Worm (Caenorhabditis elegans) whole organism, late embryonic: ENCODE data around the gene T24H7.8.

Experiments used
- C08G9.2 ChIP-seq: sonication (generic microtip); optimal IDR thresholded peaks from 2 replicates; lab custom pipeline; 2016; ENCODE audit warnings: mild to moderate bottlenecking, missing genetic modification characterization, moderate library complexity, missing compliant biosample characterization
- C38D4.7 ChIP-seq: fragments of 200-800 bp; sonication (Bioruptor generic); optimal IDR thresholded peaks from 2 replicates; lab custom pipeline; 2018; ENCODE audit warnings: mild to moderate bottlenecking, missing genetic modification characterization, moderate library complexity, missing compliant biosample characterization
- K02D7.2 ChIP-seq: sonication (generic microtip); optimal IDR thresholded peaks from 2 replicates; lab custom pipeline; 2017; ENCODE audit warnings: mild to moderate bottlenecking, missing genetic modification characterization, missing compliant biosample characterization
- K09A11.1 ChIP-seq: sonication (generic microtip); optimal IDR thresholded peaks from 2 replicates; lab custom pipeline; 2017; ENCODE audit warnings: antibody characterized with exemption, mild to moderate bottlenecking, missing genetic modification characterization, missing compliant biosample characterization; ENCODE audit not compliant: insufficient read depth
- Y22D7AL.16 ChIP-seq: sonication (generic microtip); optimal IDR thresholded peaks from 2 replicates; lab custom pipeline; 2016; ENCODE audit warnings: missing genetic modification characterization, missing compliant biosample characterization
- ama-1 ChIP-seq: fragments of 150-350 bp; optimal IDR thresholded peaks from 2 replicates; lab custom pipeline; 2014
- ceh-18 ChIP-seq: sonication (generic microtip); optimal IDR thresholded peaks from 2 replicates; lab custom pipeline; 2016; ENCODE audit warnings: missing genetic modification characterization, missing compliant biosample characterization
- ceh-2 ChIP-seq: sonication (generic microtip); optimal IDR thresholded peaks from 2 replicates; lab custom pipeline; 2016; ENCODE audit warnings: missing genotype, missing genetic modification characterization, missing compliant biosample characterization
- ceh-22 ChIP-seq: sonication (generic microtip); optimal IDR thresholded peaks from 2 replicates; lab custom pipeline; 2017; ENCODE audit warnings: missing biosample characterization, missing genetic modification characterization
- ceh-24 ChIP-seq: sonication (generic microtip); optimal IDR thresholded peaks from 2 replicates; lab custom pipeline; 2016; ENCODE audit warnings: mild to moderate bottlenecking, missing genetic modification characterization, missing compliant biosample characterization
- ceh-34 ChIP-seq: sonication (generic microtip); optimal IDR thresholded peaks from 2 replicates; lab custom pipeline; 2016; ENCODE audit warnings: mild to moderate bottlenecking, missing genetic modification characterization, missing compliant biosample characterization
- ceh-6 ChIP-seq: fragments of 200-800 bp; sonication (Bioruptor generic); optimal IDR thresholded peaks from 2 replicates; lab custom pipeline; 2018; ENCODE audit warnings: mild to moderate bottlenecking, missing genetic modification characterization, missing compliant biosample characterization
- ceh-9 ChIP-seq: sonication (generic microtip); optimal IDR thresholded peaks from 2 replicates; lab custom pipeline; 2016; ENCODE audit warnings: mild to moderate bottlenecking, missing genetic modification characterization, inconsistent platforms, missing compliant biosample characterization
- che-1 ChIP-seq: sonication (generic microtip); optimal IDR thresholded peaks from 2 replicates; lab custom pipeline; 2016; ENCODE audit warnings: mild to moderate bottlenecking, missing genetic modification characterization, missing compliant biosample characterization
- dve-1 ChIP-seq: sonication (generic microtip); optimal IDR thresholded peaks from 2 replicates; lab custom pipeline; 2017; ENCODE audit warnings: antibody characterized with exemption, mild to moderate bottlenecking, missing genetic modification characterization, missing compliant biosample characterization
- elt-2 ChIP-seq: sonication (generic microtip); optimal IDR thresholded peaks from 2 replicates; lab custom pipeline; 2016; ENCODE audit warnings: missing genetic modification reagents, missing genetic modification characterization, missing compliant biosample characterization
- ets-4 ChIP-seq: sonication (generic microtip); optimal IDR thresholded peaks from 2 replicates; lab custom pipeline; 2016; ENCODE audit warnings: missing genetic modification characterization, missing compliant biosample characterization
- eyg-1 ChIP-seq: sonication (generic microtip); optimal IDR thresholded peaks from 2 replicates; lab custom pipeline; 2016; ENCODE audit warnings: missing genotype, missing genetic modification characterization, missing compliant biosample characterization
- fax-1 ChIP-seq: sonication (generic microtip); optimal IDR thresholded peaks from 2 replicates; lab custom pipeline; 2016; ENCODE audit warnings: missing genotype, missing genetic modification characterization, missing compliant biosample characterization
- fkh-10 ChIP-seq: fragments of 150-350 bp; optimal IDR thresholded peaks from 2 replicates; lab custom pipeline; 2014; ENCODE audit warnings: missing biosample characterization, missing genetic modification reagents, missing genetic modification characterization
- fkh-6 ChIP-seq: sonication (generic microtip); optimal IDR thresholded peaks from 2 replicates; lab custom pipeline; 2016; ENCODE audit warnings: missing genetic modification characterization, missing compliant biosample characterization
- gmeb-2 ChIP-seq: sonication (generic microtip); optimal IDR thresholded peaks from 2 replicates; lab custom pipeline; 2016; ENCODE audit warnings: missing genetic modification characterization, inconsistent platforms, missing compliant biosample characterization
- hlh-13 ChIP-seq: fragments of 200-800 bp; sonication (Bioruptor generic); optimal IDR thresholded peaks from 2 replicates; lab custom pipeline; 2018; ENCODE audit warnings: mild to moderate bottlenecking, missing genetic modification characterization, missing compliant biosample characterization
- hlh-6 ChIP-seq: sonication (generic microtip); optimal IDR thresholded peaks from 2 replicates; lab custom pipeline; 2016; ENCODE audit warnings: missing genotype, missing genetic modification characterization, missing compliant biosample characterization
- hlh-8 ChIP-seq: sonication (generic microtip); optimal IDR thresholded peaks from 2 replicates; lab custom pipeline; 2016; ENCODE audit warnings: missing genotype, missing genetic modification characterization, missing compliant biosample characterization
- lim-6 ChIP-seq: sonication (generic microtip); optimal IDR thresholded peaks from 2 replicates; lab custom pipeline; 2016; ENCODE audit warnings: missing genetic modification characterization, missing compliant biosample characterization
- mec-3 ChIP-seq: sonication (generic microtip); optimal IDR thresholded peaks from 2 replicates; lab custom pipeline; 2016; ENCODE audit warnings: borderline replicate concordance, missing genetic modification characterization, missing compliant biosample characterization
- nhr-232 ChIP-seq: sonication (generic microtip); optimal IDR thresholded peaks from 2 replicates; lab custom pipeline; 2016; ENCODE audit warnings: missing genetic modification characterization, missing compliant biosample characterization
- npax-4 ChIP-seq: sonication (generic microtip); optimal IDR thresholded peaks from 2 replicates; lab custom pipeline; 2016; ENCODE audit warnings: missing genetic modification characterization, missing compliant biosample characterization
- pag-3 ChIP-seq: sonication (generic microtip); optimal IDR thresholded peaks from 2 replicates; lab custom pipeline; 2016; ENCODE audit warnings: missing compliant biosample characterization, missing genetic modification characterization, borderline replicate concordance
- pat-9 ChIP-seq: fragments of 200-800 bp; sonication (Bioruptor generic); optimal IDR thresholded peaks from 2 replicates; lab custom pipeline; 2018; ENCODE audit warnings: mild to moderate bottlenecking, missing genetic modification characterization, moderate library complexity, missing compliant biosample characterization
- pha-4 ChIP-seq: fragments of 150-350 bp; optimal IDR thresholded peaks from 2 replicates; lab custom pipeline; 2018; ENCODE audit warnings: missing biosample characterization, missing genetic modification reagents, missing genetic modification characterization
- ref-2 ChIP-seq: sonication (generic microtip); optimal IDR thresholded peaks from 2 replicates; lab custom pipeline; 2016; ENCODE audit warnings: missing genetic modification characterization, missing compliant biosample characterization
- sdc-2 ChIP-seq: sonication (generic microtip); optimal IDR thresholded peaks from 2 replicates; lab custom pipeline; 2016; ENCODE audit warnings: missing genotype, missing genetic modification characterization, missing compliant biosample characterization
- sox-4 ChIP-seq: sonication (generic microtip); optimal IDR thresholded peaks from 2 replicates; lab custom pipeline; 2017; ENCODE audit warnings: mild to moderate bottlenecking, missing genetic modification characterization, inconsistent platforms, missing compliant biosample characterization
- syd-9 ChIP-seq: sonication (generic microtip); optimal IDR thresholded peaks from 2 replicates; lab custom pipeline; 2016; ENCODE audit warnings: mild to moderate bottlenecking, missing genetic modification characterization, moderate library complexity, missing compliant biosample characterization
- tbx-2 ChIP-seq: sonication (generic microtip); optimal IDR thresholded peaks from 2 replicates; lab custom pipeline; 2016; ENCODE audit warnings: missing genetic modification characterization, missing compliant biosample characterization
- tbx-7 ChIP-seq: sonication (generic microtip); optimal IDR thresholded peaks from 2 replicates; lab custom pipeline; 2016; ENCODE audit warnings: missing genotype, missing genetic modification characterization, missing compliant biosample characterization
- unc-42 ChIP-seq: sonication (generic microtip); optimal IDR thresholded peaks from 2 replicates; lab custom pipeline; 2016; ENCODE audit warnings: missing genotype, missing genetic modification characterization, missing compliant biosample characterization
- unc-55 ChIP-seq: sonication (generic microtip); optimal IDR thresholded peaks from 2 replicates; lab custom pipeline; 2017; ENCODE audit warnings: missing biosample characterization, missing genetic modification reagents, missing genetic modification characterization
- unc-86 ChIP-seq: sonication (generic microtip); optimal IDR thresholded peaks from 2 replicates; lab custom pipeline; 2016; ENCODE audit warnings: missing genetic modification characterization, missing compliant biosample characterization
- zip-5 ChIP-seq: sonication (generic microtip); optimal IDR thresholded peaks from 2 replicates; lab custom pipeline; 2016; ENCODE audit warnings: missing genetic modification characterization, missing compliant biosample characterization
- ztf-16 ChIP-seq: sonication (generic microtip); optimal IDR thresholded peaks from 2 replicates; lab custom pipeline; 2017; ENCODE audit warnings: missing genetic modification characterization, missing compliant biosample characterization

T24H7.8 gene

ce11 chrII:6202910-6203309 is 38.9 kb upstream of the T24H7.8 start, which contains the start of gene C30B5.17:
Gene C30B5.17 (minus strand): TSS chrII:6203010.
- TF ChIP-seq C38D4.7 (GFP tag; lab: Kevin White, UChicago) (no peak), hlh-13 (no peak), ceh-24 (tag; lab: Kevin White, UChicago) (no peak), ztf-16 (tag; lab: Kevin White, UChicago) (no peak)

- peak; percentile 52 for TF ChIP-seq unc-42 (tag; lab: Kevin White, UChicago)
- no peak for TF ChIP-seq pag-3
Observed at ce11 chrII:6207252-6207651, 34.6 kb upstream of the T24H7.8 start.

ce11 chrII:6208116-6208515 is 33.7 kb upstream of the T24H7.8 start, which contains the start of gene daf-37:
Gene daf-37 (minus strand): TSS chrII:6208216.
- TF ChIP-seq pat-9 (tag; lab: Kevin White, UChicago) (no peak), fkh-6 (no peak), mec-3 (tag; lab: Kevin White, UChicago) (no peak), ztf-16 (tag; lab: Kevin White, UChicago) (no peak), hlh-8 (no peak), C08G9.2 (no peak), npax-4 (tag; lab: Kevin White, UChicago) (no peak), fkh-10 (GFP tag; lab: Kevin White, UChicago) (no peak), gmeb-2 (tag; lab: Kevin White, UChicago) (no peak), tbx-2 (tag; lab: Kevin White, UChicago) (no peak), sox-4 (tag; lab: Kevin White, UChicago) (no peak), elt-2 (tag; lab: Kevin White, UChicago) (no peak), ceh-2 (tag; lab: Kevin White, UChicago) (no peak), syd-9 (tag; lab: Kevin White, UChicago) (no peak), pha-4 (no peak), ceh-9 (no peak), eyg-1 (tag; lab: Kevin White, UChicago) (no peak), ceh-34 (tag; lab: Kevin White, UChicago) (no peak)

ce11 chrII:6219346-6219745 is 22.5 kb upstream of the T24H7.8 start, which contains the start of gene mks-2:
Gene mks-2 (minus strand): TSS chrII:6219446.
- TF ChIP-seq unc-86 (tag; lab: Kevin White, UChicago) = no peak
- TF ChIP-seq tbx-7 (tag; lab: Kevin White, UChicago) = no peak
- no peak for TF ChIP-seq eyg-1 (tag; lab: Kevin White, UChicago)
- TF ChIP-seq dve-1 (tag; lab: Kevin White, UChicago) = no peak
- no peak for TF ChIP-seq ceh-6 (GFP tag; lab: Kevin White, UChicago)
- TF ChIP-seq C08G9.2 = no peak
- no peak for TF ChIP-seq hlh-8
- no peak for TF ChIP-seq nhr-232 (tag; lab: Kevin White, UChicago)
- TF ChIP-seq lim-6 = no peak
- no peak for TF ChIP-seq ets-4 (tag; lab: Kevin White, UChicago)
- TF ChIP-seq ama-1 = no peak
- TF ChIP-seq che-1 (tag; lab: Kevin White, UChicago) = no peak
- no peak for TF ChIP-seq tbx-2 (tag; lab: Kevin White, UChicago)
- TF ChIP-seq ceh-22 = no peak
- no peak for TF ChIP-seq pat-9 (tag; lab: Kevin White, UChicago)
- TF ChIP-seq hlh-6 (tag; lab: Kevin White, UChicago) = no peak
- TF ChIP-seq ceh-9 = no peak
- TF ChIP-seq unc-42 (tag; lab: Kevin White, UChicago) = no peak
- TF ChIP-seq, all 69 proteins: peak for 0

- TF ChIP-seq elt-2 (tag; lab: Kevin White, UChicago) (no peak), Y22D7AL.16 (tag; lab: Kevin White, UChicago) (no peak), npax-4 (tag; lab: Kevin White, UChicago) (no peak), ztf-16 (tag; lab: Kevin White, UChicago) (no peak), zip-5 (no peak), fax-1 (tag; lab: Kevin White, UChicago) (no peak), sdc-2 (no peak), K09A11.1 (no peak), ceh-18 (no peak), ets-4 (tag; lab: Kevin White, UChicago) (no peak), unc-55 (no peak), K02D7.2 (tag; lab: Kevin White, UChicago) (no peak), tbx-2 (tag; lab: Kevin White, UChicago) (no peak), C08G9.2 (no peak), ref-2 (tag; lab: Kevin White, UChicago) (no peak)
Observed at ce11 chrII:6221470-6221869, 20.4 kb upstream of the T24H7.8 start.
